Worm (Caenorhabditis elegans) whole organism, L4/young adult: Measurements from ENCODE around the gene kin-2.

ENCODE experiments used
- W03F9.2 ChIP-seq: fragments of 150-350 bp; optimal IDR thresholded peaks from 2 replicates; lab custom pipeline; 2014; ENCODE audit warnings: missing biosample characterization, missing genetic modification characterization
- dao-5 ChIP-seq: sonication (generic microtip); optimal IDR thresholded peaks from 2 replicates; lab custom pipeline; 2016; ENCODE audit warnings: missing genotype, missing genetic modification characterization, moderate library complexity, missing compliant biosample characterization
- him-1 ChIP-seq: sonication (generic microtip); optimal IDR thresholded peaks from 2 replicates; lab custom pipeline; 2016; ENCODE audit warnings: missing genotype, missing genetic modification reagents, missing genetic modification characterization, missing compliant biosample characterization

DNA sequence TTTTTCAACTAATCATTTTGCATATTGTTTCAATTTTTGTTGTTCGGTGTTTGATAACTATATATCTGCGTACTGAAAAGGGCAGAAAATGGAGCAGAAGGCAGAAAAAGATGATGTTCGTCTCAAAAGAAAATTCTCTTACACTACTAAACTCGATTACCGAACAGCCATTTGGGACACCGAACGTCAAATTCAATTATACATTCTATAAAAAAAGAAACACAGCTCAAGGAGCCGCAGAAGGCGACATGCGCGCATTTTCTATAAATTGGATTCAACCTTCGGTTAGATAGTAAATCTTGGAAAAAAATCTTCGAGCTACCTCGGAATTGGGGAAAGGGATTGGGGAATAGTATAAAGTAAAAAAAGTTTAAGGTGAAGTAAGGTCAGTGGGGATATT, 5.6 kb upstream of the kin-2 start:
- TF ChIP-seq W03F9.2 (tag; lab: Kevin White, UChicago), result no peak
- TF ChIP-seq dao-5 (tag; lab: Kevin White, UChicago), result no peak
- no peak for TF ChIP-seq him-1 (tag; lab: Kevin White, UChicago)
